Fruit fly (Drosophila melanogaster) whole organism, prepupa: ENCODE measurements around the gene Rfk.

Source experiments
- CG16779 ChIP-seq: fragments of 200-800 bp; sonication (Bioruptor generic); optimal IDR thresholded peaks from 3 replicates; lab custom pipeline; 2017; ENCODE audit warnings: missing biosample characterization, mild to moderate bottlenecking, missing genetic modification characterization
- CG3032 ChIP-seq: fragments of 200-800 bp; optimal IDR thresholded peaks from 2 replicates; lab custom pipeline; 2019; ENCODE audit warnings: missing biosample characterization, mild to moderate bottlenecking, missing genetic modification characterization, moderate library complexity
- CG32006 ChIP-seq: fragments of 200-800 bp; sonication (Bioruptor generic); optimal IDR thresholded peaks from 3 replicates; lab custom pipeline; 2017; ENCODE audit warnings: missing biosample characterization, mild to moderate bottlenecking, missing genetic modification characterization
- CG9139 ChIP-seq: fragments of 200-800 bp; sonication (Bioruptor generic); optimal IDR thresholded peaks from 3 replicates; lab custom pipeline; 2017; ENCODE audit warnings: missing biosample characterization, mild to moderate bottlenecking, missing genetic modification characterization
- Hr39 ChIP-seq: fragments of 200-800 bp; sonication (Bioruptor generic); optimal IDR thresholded peaks from 2 replicates; lab custom pipeline; 2016; ENCODE audit warnings: missing biosample characterization, missing genetic modification characterization

DNA sequence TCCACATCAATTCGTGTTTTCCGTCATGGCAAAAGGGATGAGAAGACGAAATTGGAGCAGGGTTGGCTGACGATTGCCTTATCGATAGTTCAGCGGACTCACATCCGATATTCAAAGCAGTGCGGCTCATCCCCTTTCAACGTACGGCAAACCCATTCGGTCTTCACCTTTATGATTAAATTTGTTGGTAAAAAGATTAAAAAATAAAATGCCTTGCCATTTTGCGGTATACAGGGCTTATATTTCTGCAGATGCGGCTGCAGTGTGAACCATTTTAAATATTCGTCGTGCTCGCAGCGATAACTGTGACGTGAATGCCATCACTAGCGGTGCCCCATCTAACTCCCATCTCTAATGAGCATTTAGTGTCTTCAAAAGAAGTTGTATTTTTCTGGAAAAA is 5.8 kb downstream of the Rfk start, which contains the start of the genes Taf7 and EMC1:
- TF ChIP-seq Hr39 (GFP tag; lab: Kevin White, UChicago) (no peak), CG32006 (no peak), CG3032 (tag; lab: Kevin White, UChicago) (peak; percentile 42), CG16779 (tag; lab: Kevin White, UChicago) (no peak), CG9139 (no peak)
